Fruit fly (Drosophila melanogaster): Measurements from ENCODE around the gene Npc2b.
A peak's percentile ranks its signal among the peaks of the same experiment; 100 is the strongest.

The Npc2b gene

DNA sequence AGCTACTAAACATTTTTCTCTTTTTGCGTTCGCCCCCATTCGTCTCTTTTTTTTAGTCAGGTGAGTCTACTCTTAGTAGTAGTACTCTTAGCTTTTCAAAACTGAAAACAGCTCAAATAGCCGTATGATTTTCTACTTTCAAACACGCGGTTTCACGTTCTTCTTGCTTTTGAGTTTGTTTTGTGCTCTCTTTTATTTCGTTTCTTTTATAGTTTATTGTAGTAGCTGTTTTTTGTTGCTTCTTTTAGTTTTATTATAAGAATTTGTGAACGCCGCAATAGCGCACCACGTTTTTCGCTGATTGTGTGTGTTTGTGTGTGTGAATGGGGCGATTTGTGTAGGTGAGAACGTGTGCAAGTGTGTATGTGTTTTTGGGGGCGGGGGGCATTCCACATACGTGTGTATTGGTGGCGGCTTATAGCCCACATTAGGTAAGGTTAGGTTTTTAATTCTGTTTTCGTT lies 37.9 kb upstream of the Npc2b start:
- TF ChIP-seq N (GFP tag; optimal IDR thresholded peaks at IDR 0.05) (peak; percentile 54), pan (optimal IDR thresholded peaks at IDR 0.05) (no peak), h (GFP tag; optimal IDR thresholded peaks at IDR 0.05) (peak; percentile 1), dsf (GFP tag; optimal IDR thresholded peaks at IDR 0.05; ENCODE audit: borderline replicate concordance) (no peak), Rel (GFP tag; optimal IDR thresholded peaks at IDR 0.05) (no peak), Rel (tag; optimal IDR thresholded peaks at IDR 0.05) (peak; percentile 11), CrebA (GFP tag; optimal IDR thresholded peaks at IDR 0.05; ENCODE audit: borderline replicate concordance) (no peak), psq (GFP tag; optimal IDR thresholded peaks at IDR 0.05) (no peak)

DNA sequence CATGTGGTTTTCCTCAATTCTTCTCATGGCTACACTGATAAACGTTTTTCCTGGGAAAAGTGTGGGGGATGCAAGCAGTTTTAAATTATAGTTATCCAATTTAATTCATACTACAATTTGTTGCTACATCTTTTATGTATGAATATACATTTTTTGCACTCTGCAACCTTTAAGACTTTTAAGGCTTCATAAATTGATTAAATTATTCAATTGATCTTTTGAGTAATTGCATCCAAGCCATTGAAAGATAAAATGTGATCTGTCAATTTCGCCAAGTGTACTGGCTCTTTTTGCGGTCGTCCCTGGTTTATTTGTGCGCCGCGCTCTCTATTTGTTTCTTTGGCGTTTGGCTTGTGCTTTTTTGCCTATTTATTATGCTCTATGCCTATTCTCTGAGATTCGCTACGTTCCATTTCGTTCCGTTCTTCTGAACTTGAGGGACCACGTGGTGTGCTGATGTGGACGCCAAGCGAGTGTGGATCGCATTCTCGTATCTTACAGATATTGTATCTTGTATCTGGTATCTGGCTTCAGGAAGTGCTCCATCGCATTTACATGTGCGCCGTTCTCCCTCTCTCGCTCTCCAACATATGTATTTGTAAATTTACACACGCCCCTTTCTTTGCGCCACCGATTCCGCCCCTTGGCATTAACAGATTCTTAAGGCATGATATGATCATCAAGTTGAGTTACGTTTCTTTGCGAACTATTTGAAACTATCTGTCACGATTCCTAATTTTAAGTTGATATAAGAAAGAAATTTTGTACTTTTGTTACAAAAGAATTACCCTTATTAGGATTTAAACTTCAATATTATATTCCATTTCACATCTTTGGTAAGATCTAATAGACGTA lies 36.9 kb upstream of the Npc2b start:
- TF ChIP-seq Hnf4 (GFP tag; optimal IDR thresholded peaks at IDR 0.05) (no peak), woc (GFP tag; optimal IDR thresholded peaks at IDR 0.05) (no peak), sv (GFP tag; optimal IDR thresholded peaks at IDR 0.05) (peak; percentile 73), HLH106 (tag; optimal IDR thresholded peaks at IDR 0.05) (peak; percentile 11), fru (GFP tag; optimal IDR thresholded peaks at IDR 0.05) (peak; percentile 8), h (GFP tag; optimal IDR thresholded peaks at IDR 0.05) (peak; percentile 35), Jra (GFP tag; optimal IDR thresholded peaks at IDR 0.05) (no peak), rgr (GFP tag; optimal IDR thresholded peaks at IDR 0.05) (peak; percentile 10), foxo (GFP tag; optimal IDR thresholded peaks at IDR 0.05) (peak in 1 of 2 experiments; percentile 31)

DNA sequence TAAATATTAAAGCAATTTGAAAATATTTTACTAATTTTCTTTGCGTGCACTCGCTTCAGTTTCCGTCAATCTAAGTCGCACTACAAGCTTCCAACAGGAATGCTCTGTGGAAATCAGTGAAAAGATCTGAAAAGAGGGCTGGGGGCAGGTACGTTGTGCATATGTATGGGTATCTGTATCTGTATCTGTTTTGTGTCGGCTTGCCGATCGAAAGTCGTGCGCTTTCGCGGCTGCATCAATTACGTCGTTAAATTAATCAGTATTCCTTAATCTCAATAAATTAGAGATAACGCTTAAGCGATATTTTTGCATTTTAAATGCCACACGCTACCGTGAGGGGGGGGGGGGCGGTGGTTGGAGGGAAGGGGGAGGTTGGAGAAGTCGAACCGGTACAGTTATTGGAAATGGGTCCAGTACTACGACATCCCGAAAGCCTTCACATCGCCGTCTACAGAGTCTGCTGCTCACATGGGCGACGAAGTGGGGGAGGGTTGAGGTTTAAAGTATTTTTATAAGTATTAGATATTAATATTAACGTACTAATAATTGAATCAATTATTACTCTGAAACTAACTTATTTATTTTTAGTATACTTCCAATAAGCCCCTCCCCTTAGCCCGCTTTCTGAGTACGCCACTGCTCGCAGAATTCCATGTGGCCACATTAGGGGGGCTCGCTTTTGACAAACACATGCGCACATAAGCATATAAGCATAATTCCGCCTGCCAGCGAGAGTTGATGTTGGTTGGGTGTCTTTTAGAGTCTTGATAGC lies 36.1 kb upstream of the Npc2b start:
- TF ChIP-seq GATAd (GFP tag; optimal IDR thresholded peaks at IDR 0.05): no peak
- no peak for TF ChIP-seq usp (GFP tag; optimal IDR thresholded peaks at IDR 0.05)
- TF ChIP-seq Vsx2 (GFP tag; optimal IDR thresholded peaks at IDR 0.05; ENCODE audit: partially characterized antibody): no peak
- TF ChIP-seq Rel (GFP tag; optimal IDR thresholded peaks at IDR 0.05): peak; percentile 77
- peak; percentile 70 for TF ChIP-seq Rel (tag; optimal IDR thresholded peaks at IDR 0.05)
- TF ChIP-seq Dif (GFP tag; optimal IDR thresholded peaks at IDR 0.05; ENCODE audit: partially characterized antibody): no peak
- peak; percentile 47 for TF ChIP-seq woc (GFP tag; optimal IDR thresholded peaks at IDR 0.05)
- TF ChIP-seq HLH106 (tag; optimal IDR thresholded peaks at IDR 0.05): peak; percentile 94
- peak; percentile 88 for TF ChIP-seq ey (GFP tag; optimal IDR thresholded peaks at IDR 0.05)
- peak; percentile 84 for TF ChIP-seq Hnf4 (GFP tag; optimal IDR thresholded peaks at IDR 0.05)
- no peak for TF ChIP-seq lola (GFP tag; optimal IDR thresholded peaks at IDR 0.05)
- TF ChIP-seq Hr78 (GFP tag; optimal IDR thresholded peaks at IDR 0.05): no peak
- peak; percentile 91 for TF ChIP-seq dmrt93B (GFP tag; optimal IDR thresholded peaks at IDR 0.05)
- TF ChIP-seq fru (GFP tag; optimal IDR thresholded peaks at IDR 0.05): peak; percentile 87
- no peak for TF ChIP-seq pan (optimal IDR thresholded peaks at IDR 0.05)
- TF ChIP-seq Jra (GFP tag; optimal IDR thresholded peaks at IDR 0.05): peak; percentile 15
- TF ChIP-seq dl (GFP tag; optimal IDR thresholded peaks at IDR 0.05; ENCODE audit: insufficient read depth in 1 of 2, partially characterized antibody in 2 of 2): no peak
- peak; percentile 23 for TF ChIP-seq Hr83 (GFP tag; optimal IDR thresholded peaks at IDR 0.05; ENCODE audit: poor library complexity, severe bottlenecking)
- TF ChIP-seq OdsH (GFP tag; optimal IDR thresholded peaks at IDR 0.05): peak; percentile 97
- peak; percentile 93 for TF ChIP-seq Sp1 (GFP tag; optimal IDR thresholded peaks at IDR 0.05)
- TF ChIP-seq Myc (optimal IDR thresholded peaks at IDR 0.05): no peak
- peak; percentile 90 for TF ChIP-seq br (GFP tag; optimal IDR thresholded peaks at IDR 0.05)
- no peak for TF ChIP-seq Dfd (GFP tag; optimal IDR thresholded peaks at IDR 0.05)
- TF ChIP-seq psq (GFP tag; optimal IDR thresholded peaks at IDR 0.05): peak; percentile 92
- TF ChIP-seq CG9705 (GFP tag; optimal IDR thresholded peaks at IDR 0.05): peak; percentile 74
- peak; percentile 91 for TF ChIP-seq brk (GFP tag; optimal IDR thresholded peaks at IDR 0.05)
- TF ChIP-seq sage (GFP tag; optimal IDR thresholded peaks at IDR 0.05): peak; percentile 89
- peak; percentile 44 for TF ChIP-seq tai (GFP tag; optimal IDR thresholded peaks at IDR 0.05)
- peak; percentile 46 for TF ChIP-seq CG32264 (GFP tag; optimal IDR thresholded peaks at IDR 0.05)
- no peak for TF ChIP-seq jim (GFP tag; optimal IDR thresholded peaks at IDR 0.05)
- TF ChIP-seq N (GFP tag; optimal IDR thresholded peaks at IDR 0.05): no peak
- peak; percentile 96 for TF ChIP-seq rgr (GFP tag; optimal IDR thresholded peaks at IDR 0.05)
- peak; percentile 20 for TF ChIP-seq CrebA (GFP tag; optimal IDR thresholded peaks at IDR 0.05; ENCODE audit: borderline replicate concordance)
- TF ChIP-seq Abd-B (GFP tag; optimal IDR thresholded peaks at IDR 0.05): no peak
- TF ChIP-seq h (GFP tag; optimal IDR thresholded peaks at IDR 0.05): peak; percentile 93
- TF ChIP-seq Mio (GFP tag; optimal IDR thresholded peaks at IDR 0.05): peak; percentile 25
- peak; percentile 95 for TF ChIP-seq sv (GFP tag; optimal IDR thresholded peaks at IDR 0.05)
- peak; percentile 46 for TF ChIP-seq dsf (GFP tag; optimal IDR thresholded peaks at IDR 0.05; ENCODE audit: borderline replicate concordance)
- peak; percentile 51 to 96 for TF ChIP-seq foxo (GFP tag; optimal IDR thresholded peaks at IDR 0.05)

Data from whole organism, wandering third instar larva.